Worm (Caenorhabditis elegans): ENCODE results near the gene ptrn-1.

DNA sequence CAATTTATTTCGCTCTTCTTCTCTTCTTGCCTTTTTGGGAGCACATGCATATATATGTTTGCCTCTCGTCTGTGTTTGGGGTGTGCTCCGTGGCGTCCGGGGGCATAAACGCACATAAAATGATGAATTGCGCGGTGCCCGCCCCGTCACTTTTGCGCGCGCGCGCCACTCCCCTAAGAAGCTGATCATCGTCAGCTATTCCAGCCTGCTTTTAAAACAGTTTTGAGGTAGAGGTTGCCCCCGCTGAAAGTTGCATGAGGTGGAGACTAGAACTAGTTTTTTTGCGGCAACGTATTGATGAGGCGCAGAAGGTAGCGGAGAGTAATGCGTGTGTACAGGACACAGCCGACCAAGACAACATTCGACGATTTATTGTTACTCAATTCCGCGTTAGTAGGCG is 30.4 kb downstream of the ptrn-1 start:
- TF ChIP-seq unc-86 (tag; optimal IDR thresholded peaks at IDR 0.05) (no peak), nhr-77 (tag; optimal IDR thresholded peaks at IDR 0.05) (no peak), efl-3 (GFP tag; optimal IDR thresholded peaks at IDR 0.05) (no peak), tbx-2 (tag; optimal IDR thresholded peaks at IDR 0.05) (no peak), nhr-11 (tag; optimal IDR thresholded peaks at IDR 0.05) (no peak), lir-3 (tag; optimal IDR thresholded peaks at IDR 0.05; ENCODE audit: poor library complexity) (no peak), fkh-4 (tag; optimal IDR thresholded peaks at IDR 0.05; ENCODE audit: borderline replicate concordance) (no peak)

Measured in whole organism, L1 larva.